Worm (Caenorhabditis elegans) whole organism, late embryonic: ENCODE measurements around the gene eas-1.

ENCODE experiments used
- ama-1 ChIP-seq: fragments of 150-350 bp; optimal IDR thresholded peaks from 2 replicates; lab custom pipeline; 2014
- ceh-24 ChIP-seq: sonication (generic microtip); optimal IDR thresholded peaks from 2 replicates; lab custom pipeline; 2016; ENCODE audit warnings: mild to moderate bottlenecking, missing genetic modification characterization, missing compliant biosample characterization
- ceh-48 ChIP-seq: sonication (generic microtip); optimal IDR thresholded peaks from 2 replicates; lab custom pipeline; 2016; ENCODE audit warnings: missing genetic modification characterization, inconsistent platforms, missing compliant biosample characterization
- fkh-10 ChIP-seq: fragments of 150-350 bp; optimal IDR thresholded peaks from 2 replicates; lab custom pipeline; 2014; ENCODE audit warnings: missing biosample characterization, missing genetic modification reagents, missing genetic modification characterization
- mec-3 ChIP-seq: sonication (generic microtip); optimal IDR thresholded peaks from 2 replicates; lab custom pipeline; 2016; ENCODE audit warnings: borderline replicate concordance, missing genetic modification characterization, missing compliant biosample characterization
- nhr-232 ChIP-seq: sonication (generic microtip); optimal IDR thresholded peaks from 2 replicates; lab custom pipeline; 2016; ENCODE audit warnings: missing genetic modification characterization, missing compliant biosample characterization
- odd-2 ChIP-seq: sonication (generic microtip); optimal IDR thresholded peaks from 2 replicates; lab custom pipeline; 2017; ENCODE audit warnings: antibody characterized with exemption, mild to moderate bottlenecking, missing genetic modification characterization, missing compliant biosample characterization
- pha-4 ChIP-seq: fragments of 150-350 bp; optimal IDR thresholded peaks from 2 replicates; lab custom pipeline; 2018; ENCODE audit warnings: missing biosample characterization, missing genetic modification reagents, missing genetic modification characterization
- sox-4 ChIP-seq: sonication (generic microtip); optimal IDR thresholded peaks from 2 replicates; lab custom pipeline; 2017; ENCODE audit warnings: mild to moderate bottlenecking, missing genetic modification characterization, inconsistent platforms, missing compliant biosample characterization
- tbx-7 ChIP-seq: sonication (generic microtip); optimal IDR thresholded peaks from 2 replicates; lab custom pipeline; 2016; ENCODE audit warnings: missing genotype, missing genetic modification characterization, missing compliant biosample characterization
- ttx-3 ChIP-seq: sonication (generic microtip); optimal IDR thresholded peaks from 2 replicates; lab custom pipeline; 2016; ENCODE audit warnings: missing genetic modification reagents, missing genetic modification characterization, missing compliant biosample characterization
- unc-3 ChIP-seq, 2 experiments: fragments of 200-800 bp in 1 of 2; sonication (Bioruptor generic) in 1 of 2; sonication (generic microtip) in 1 of 2; conservative IDR thresholded peaks in 1 of 2; optimal IDR thresholded peaks in 1 of 2; 2 replicates each; pipeline versions ENCODE4 v1.3.6 to Lab custom; 2016 to 2022; ENCODE audit warnings: missing compliant biosample characterization in 2 of 2, missing genetic modification characterization in 2 of 2, missing genetic modification reagents in 1 of 2
- unc-55 ChIP-seq: sonication (generic microtip); optimal IDR thresholded peaks from 2 replicates; lab custom pipeline; 2017; ENCODE audit warnings: missing biosample characterization, missing genetic modification reagents, missing genetic modification characterization

DNA sequence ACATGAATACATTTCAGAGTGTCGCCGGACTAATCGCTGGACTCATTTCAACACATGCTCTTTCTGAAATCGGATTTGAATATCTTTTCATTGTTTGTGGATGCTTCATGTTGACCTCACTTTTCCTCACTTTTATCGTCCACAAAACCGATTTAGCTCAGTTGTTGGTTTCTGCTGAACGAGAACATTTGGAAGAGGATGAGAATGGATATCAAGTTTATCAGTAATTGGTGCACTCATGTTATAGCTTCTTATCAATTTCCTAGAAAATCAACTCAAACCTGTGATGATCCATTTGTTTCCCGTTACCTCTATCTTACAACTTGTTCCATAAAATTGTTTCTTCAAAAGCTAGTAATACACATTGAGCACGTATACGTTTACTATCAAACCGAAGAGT lies 44.2 kb upstream of the eas-1 start:
- TF ChIP-seq tbx-7 (tag; lab: Kevin White, UChicago) (no peak), mec-3 (tag; lab: Kevin White, UChicago) (no peak), ttx-3 (tag; lab: Kevin White, UChicago) (no peak), ama-1 (lab: Kevin White, UChicago) (no peak), fkh-10 (no peak), ceh-24 (tag; lab: Kevin White, UChicago) (no peak), sox-4 (no peak), unc-55 (GFP tag; lab: Kevin White, UChicago) (no peak), ceh-48 (tag; lab: Kevin White, UChicago) (no peak), unc-3 (GFP tag; conservative IDR thresholded peaks at IDR 0.05; lab: Robert Waterston, UW) (no peak), unc-3 (tag; optimal IDR thresholded peaks at IDR 0.05; lab: Kevin White, UChicago) (no peak), nhr-232 (no peak), odd-2 (tag; lab: Kevin White, UChicago) (no peak), pha-4 (tag; lab: Kevin White, UChicago) (no peak)
